Worm (Caenorhabditis elegans) whole organism, L2 larva: ENCODE results near the gene Y39B6A.42.

ENCODE experiments used
- F13H6.1 ChIP-seq: sonication (generic microtip); optimal IDR thresholded peaks from 2 replicates; lab custom pipeline; 2016; ENCODE audit warnings: missing genetic modification characterization, missing compliant biosample characterization
- R02D3.7 ChIP-seq: fragments of 150-350 bp; optimal IDR thresholded peaks from 2 replicates; lab custom pipeline; 2014; ENCODE audit warnings: missing biosample characterization, missing genetic modification characterization
- Y55F3AM.14 ChIP-seq: fragments of 200-800 bp; sonication (Bioruptor generic); optimal IDR thresholded peaks from 2 replicates; lab custom pipeline; 2018; ENCODE audit warnings: mild to moderate bottlenecking, missing genetic modification characterization, missing compliant biosample characterization
- alr-1 ChIP-seq: fragments of 150-350 bp; optimal IDR thresholded peaks from 2 replicates; lab custom pipeline; 2014; ENCODE audit warnings: missing biosample characterization, missing genetic modification characterization
- ama-1 ChIP-seq: fragments of 150-350 bp; optimal IDR thresholded peaks from 2 replicates; lab custom pipeline; 2018; ENCODE audit warnings: inconsistent platforms
- blmp-1 ChIP-seq: sonication (generic microtip); optimal IDR thresholded peaks from 2 replicates; lab custom pipeline; 2017; ENCODE audit warnings: missing genetic modification characterization, mild to moderate bottlenecking, missing compliant biosample characterization, antibody characterized with exemption, moderate library complexity; ENCODE audit not compliant: insufficient read depth
- ceh-16 ChIP-seq: fragments of 150-350 bp; optimal IDR thresholded peaks from 2 replicates; lab custom pipeline; 2014; ENCODE audit warnings: missing biosample characterization, missing genetic modification characterization
- ceh-82 ChIP-seq: fragments of 150-350 bp; optimal IDR thresholded peaks from 2 replicates; lab custom pipeline; 2014; ENCODE audit warnings: missing biosample characterization, missing genetic modification characterization
- crh-2 ChIP-seq: sonication (generic microtip); optimal IDR thresholded peaks from 2 replicates; lab custom pipeline; 2017; ENCODE audit warnings: missing biosample characterization, missing genetic modification characterization
- dmd-4 ChIP-seq: sonication (generic microtip); optimal IDR thresholded peaks from 2 replicates; lab custom pipeline; 2017; ENCODE audit warnings: missing biosample characterization, missing genetic modification characterization
- elt-1 ChIP-seq: fragments of 150-350 bp; optimal IDR thresholded peaks from 2 replicates; lab custom pipeline; 2014; ENCODE audit warnings: missing biosample characterization, missing genetic modification characterization
- elt-3 ChIP-seq: sonication (generic microtip); optimal IDR thresholded peaks from 2 replicates; lab custom pipeline; 2017; ENCODE audit warnings: missing biosample characterization, missing genetic modification characterization
- fos-1 ChIP-seq: fragments of 150-350 bp; optimal IDR thresholded peaks from 2 replicates; lab custom pipeline; 2014; ENCODE audit warnings: missing biosample characterization, missing genetic modification characterization
- gmeb-1 ChIP-seq: fragments of 150-350 bp; optimal IDR thresholded peaks from 2 replicates; lab custom pipeline; 2014; ENCODE audit warnings: missing biosample characterization, missing genetic modification characterization
- lin-11 ChIP-seq: fragments of 150-350 bp; sonication (generic microtip); optimal IDR thresholded peaks from 2 replicates; lab custom pipeline; 2014; ENCODE audit warnings: missing biosample characterization, missing genetic modification characterization, inconsistent platforms, mixed read lengths
- lin-13 ChIP-seq: fragments of 150-350 bp; optimal IDR thresholded peaks from 2 replicates; lab custom pipeline; 2014; ENCODE audit warnings: missing biosample characterization, missing genetic modification reagents, missing genetic modification characterization
- lin-39 ChIP-seq: fragments of 150-350 bp; optimal IDR thresholded peaks from 2 replicates; lab custom pipeline; 2014; ENCODE audit warnings: missing biosample characterization, missing genetic modification reagents, missing genetic modification characterization
- lsy-2 ChIP-seq, 2 experiments: fragments of 150-350 bp in 1 of 2; sonication (generic microtip) in 1 of 2; optimal IDR thresholded peaks; 2 replicates each; lab custom pipeline; 2014 to 2017; ENCODE audit warnings: missing biosample characterization in 2 of 2, missing genetic modification characterization in 2 of 2
- mab-5 ChIP-seq: fragments of 150-350 bp; optimal IDR thresholded peaks from 2 replicates; lab custom pipeline; 2014; ENCODE audit warnings: missing biosample characterization, missing genetic modification characterization
- mbf-1 ChIP-seq: sonication (generic microtip); optimal IDR thresholded peaks from 2 replicates; lab custom pipeline; 2017; ENCODE audit warnings: missing biosample characterization, missing genetic modification characterization
- mdl-1 ChIP-seq, 2 experiments: fragments of 150-350 bp in 1 of 2; sonication (generic microtip) in 1 of 2; optimal IDR thresholded peaks; 2 replicates each; lab custom pipeline; 2017; ENCODE audit warnings: missing biosample characterization in 2 of 2, missing genetic modification characterization in 2 of 2
- nhr-10 ChIP-seq: sonication (generic microtip); optimal IDR thresholded peaks from 2 replicates; lab custom pipeline; 2017; ENCODE audit warnings: missing biosample characterization, missing genetic modification characterization
- nhr-11 ChIP-seq: fragments of 150-350 bp; optimal IDR thresholded peaks from 2 replicates; lab custom pipeline; 2014; ENCODE audit warnings: missing biosample characterization, missing genetic modification characterization
- nhr-12 ChIP-seq: fragments of 150-350 bp; optimal IDR thresholded peaks from 2 replicates; lab custom pipeline; 2014; ENCODE audit warnings: missing biosample characterization, missing genetic modification characterization
- nhr-129 ChIP-seq: fragments of 150-350 bp; optimal IDR thresholded peaks from 2 replicates; lab custom pipeline; 2014; ENCODE audit warnings: missing biosample characterization, missing genetic modification characterization
- nhr-21 ChIP-seq: fragments of 150-350 bp; optimal IDR thresholded peaks from 2 replicates; lab custom pipeline; 2014; ENCODE audit warnings: missing biosample characterization, missing genetic modification characterization
- nhr-23 ChIP-seq: fragments of 150-350 bp; optimal IDR thresholded peaks from 2 replicates; lab custom pipeline; 2014; ENCODE audit warnings: missing biosample characterization, missing genetic modification reagents, missing genetic modification characterization
- nhr-237 ChIP-seq: fragments of 150-350 bp; optimal IDR thresholded peaks from 2 replicates; lab custom pipeline; 2014; ENCODE audit warnings: missing biosample characterization, missing genetic modification characterization
- nhr-25 ChIP-seq: fragments of 150-350 bp; sonication (generic microtip); optimal IDR thresholded peaks from 3 replicates; lab custom pipeline; 2014; ENCODE audit warnings: missing biosample characterization, missing genetic modification characterization
- nhr-6 ChIP-seq: fragments of 150-350 bp; optimal IDR thresholded peaks from 2 replicates; lab custom pipeline; 2014; ENCODE audit warnings: missing biosample characterization, missing genetic modification characterization
- nhr-77 ChIP-seq: fragments of 150-350 bp; optimal IDR thresholded peaks from 2 replicates; lab custom pipeline; 2014; ENCODE audit warnings: missing biosample characterization, missing genetic modification characterization
- peb-1 ChIP-seq: fragments of 150-350 bp; optimal IDR thresholded peaks from 2 replicates; lab custom pipeline; 2014; ENCODE audit warnings: missing biosample characterization, missing genetic modification characterization
- sem-4 ChIP-seq: fragments of 150-350 bp; optimal IDR thresholded peaks from 2 replicates; lab custom pipeline; 2014; ENCODE audit warnings: missing biosample characterization, missing genetic modification reagents, missing genetic modification characterization
- skn-1 ChIP-seq: sonication (generic microtip); optimal IDR thresholded peaks from 2 replicates; lab custom pipeline; 2017; ENCODE audit warnings: missing biosample characterization, missing genetic modification characterization
- sma-3 ChIP-seq: sonication (generic microtip); optimal IDR thresholded peaks from 2 replicates; lab custom pipeline; 2016; ENCODE audit warnings: missing genetic modification reagents, missing genetic modification characterization, missing compliant biosample characterization
- sma-9 ChIP-seq, 2 experiments: fragments of 150-350 bp in 1 of 2; sonication (generic microtip) in 1 of 2; optimal IDR thresholded peaks; 2 replicates each; lab custom pipeline; 2014 to 2016; ENCODE audit warnings: missing genetic modification characterization in 2 of 2, mild to moderate bottlenecking in 1 of 2, missing biosample characterization in 1 of 2, missing compliant biosample characterization in 1 of 2, missing genetic modification reagents in 1 of 2, moderate library complexity in 1 of 2
- snpc-4 ChIP-seq: fragments of 150-350 bp; optimal IDR thresholded peaks from 2 replicates; lab custom pipeline; 2014; ENCODE audit warnings: missing biosample characterization, missing genetic modification characterization
- unc-39 ChIP-seq: fragments of 150-350 bp; optimal IDR thresholded peaks from 2 replicates; lab custom pipeline; 2014; ENCODE audit warnings: missing biosample characterization, missing genetic modification characterization
- unc-55 ChIP-seq: fragments of 150-350 bp; sonication (generic microtip); optimal IDR thresholded peaks from 3 replicates; lab custom pipeline; 2014; ENCODE audit warnings: missing biosample characterization, missing genetic modification reagents, missing genetic modification characterization
- unc-62 ChIP-seq: fragments of 150-350 bp; optimal IDR thresholded peaks from 2 replicates; lab custom pipeline; 2014; ENCODE audit warnings: missing biosample characterization, missing genetic modification reagents, missing genetic modification characterization
- zag-1 ChIP-seq: fragments of 150-350 bp; optimal IDR thresholded peaks from 2 replicates; lab custom pipeline; 2014; ENCODE audit warnings: missing biosample characterization, missing genetic modification characterization
- ztf-11 ChIP-seq: sonication (generic microtip); optimal IDR thresholded peaks from 2 replicates; lab custom pipeline; 2017; ENCODE audit warnings: missing biosample characterization, missing genetic modification characterization
- ztf-4 ChIP-seq: fragments of 150-350 bp; optimal IDR thresholded peaks from 2 replicates; lab custom pipeline; 2014; ENCODE audit warnings: missing biosample characterization, missing genetic modification characterization

Y39B6A.42 gene

ce11 chrV:18978301-18978700, 8.9 kb upstream of the Y39B6A.42 start:
- TF ChIP-seq mbf-1 (no peak), ztf-11 (tag; lab: Kevin White, UChicago) (no peak), crh-2 (tag; lab: Kevin White, UChicago) (no peak), unc-39 (tag; lab: Kevin White, UChicago) (no peak), fos-1 (tag; lab: Kevin White, UChicago) (peak; percentile 61), snpc-4 (tag; lab: Kevin White, UChicago) (no peak), zag-1 (no peak), nhr-77 (tag; lab: Kevin White, UChicago) (no peak)

ce11 chrV:18977876-18978275, 8.4 kb upstream of the Y39B6A.42 start, which contains the start of gene Y39B6A.41:
TSS of gene Y39B6A.41 (minus strand) at chrV:18977976.
- no peak for TF ChIP-seq blmp-1 (tag; lab: Kevin White, UChicago)
- no peak for TF ChIP-seq fos-1 (tag; lab: Kevin White, UChicago)
- TF ChIP-seq nhr-77 (tag; lab: Kevin White, UChicago): no peak
- no peak for TF ChIP-seq Y55F3AM.14 (GFP tag; lab: Kevin White, UChicago)
- no peak for TF ChIP-seq elt-3 (tag; lab: Kevin White, UChicago)
- TF ChIP-seq mab-5 (tag; lab: Kevin White, UChicago): no peak
- no peak for TF ChIP-seq ceh-82 (tag; lab: Kevin White, UChicago)
- no peak for TF ChIP-seq mdl-1 (tag; optimal IDR thresholded peaks at IDR 0.05; lab: Kevin White, UChicago)
- TF ChIP-seq mbf-1: no peak

- no peak for TF ChIP-seq ztf-4 (tag; lab: Kevin White, UChicago)
- TF ChIP-seq skn-1 (tag; lab: Kevin White, UChicago): no peak
- peak; percentile 29 for TF ChIP-seq fos-1 (tag; lab: Kevin White, UChicago)
- TF ChIP-seq mbf-1: no peak
- TF ChIP-seq elt-3 (tag; lab: Kevin White, UChicago): no peak
- no peak for TF ChIP-seq Y55F3AM.14 (GFP tag; lab: Kevin White, UChicago)
- no peak for TF ChIP-seq nhr-6
These were observed 7.1 kb upstream of the Y39B6A.42 start for ce11 chrV:18976539-18976938.

- TF ChIP-seq ceh-82 (tag; lab: Kevin White, UChicago) (peak; percentile 93), ama-1 (lab: Kevin White, UChicago) (no peak), mbf-1 (peak; percentile 19), blmp-1 (tag; lab: Kevin White, UChicago) (peak; percentile 67), lin-13 (GFP tag; lab: Kevin White, UChicago) (peak; percentile 99), unc-62 (GFP tag; lab: Kevin White, UChicago) (no peak), lin-39 (tag; lab: Kevin White, UChicago) (no peak), nhr-129 (tag; lab: Kevin White, UChicago) (peak; percentile 96), nhr-12 (tag; lab: Kevin White, UChicago) (no peak), nhr-77 (tag; lab: Kevin White, UChicago) (peak; percentile 90), F13H6.1 (tag; lab: Kevin White, UChicago) (peak; percentile 88), dmd-4 (tag; lab: Kevin White, UChicago) (no peak), elt-3 (tag; lab: Kevin White, UChicago) (no peak), unc-55 (GFP tag; lab: Kevin White, UChicago) (peak; percentile 99), unc-39 (tag; lab: Kevin White, UChicago) (peak; percentile 85), mab-5 (tag; lab: Kevin White, UChicago) (peak; percentile 92), nhr-25 (tag; lab: Kevin White, UChicago) (peak; percentile 96), skn-1 (tag; lab: Kevin White, UChicago) (peak; percentile 57), zag-1 (peak; percentile 90), Y55F3AM.14 (GFP tag; lab: Kevin White, UChicago) (peak; percentile 93), nhr-11 (no peak), R02D3.7 (tag; lab: Kevin White, UChicago) (peak; percentile 79), peb-1 (tag; lab: Kevin White, UChicago) (no peak), snpc-4 (tag; lab: Kevin White, UChicago) (peak; percentile 83), crh-2 (tag; lab: Kevin White, UChicago) (peak; percentile 97), ztf-4 (tag; lab: Kevin White, UChicago) (peak; percentile 81), elt-1 (tag; lab: Kevin White, UChicago) (no peak), ceh-16 (tag; lab: Kevin White, UChicago) (peak; percentile 55), nhr-10 (peak; percentile 87), nhr-237 (tag; lab: Kevin White, UChicago) (peak; percentile 86), ztf-11 (tag; lab: Kevin White, UChicago) (no peak), sma-3 (peak; percentile 91), gmeb-1 (tag; lab: Kevin White, UChicago) (peak; percentile 99), sem-4 (tag; lab: Kevin White, UChicago) (peak; percentile 94), lin-11 (tag; lab: Kevin White, UChicago) (peak; percentile 93), fos-1 (tag; lab: Kevin White, UChicago) (peak; percentile 90), nhr-21 (tag; lab: Kevin White, UChicago) (peak; percentile 94), alr-1 (tag; lab: Kevin White, UChicago) (no peak), lsy-2 (tag; optimal IDR thresholded peaks at IDR 0.05; lab: Kevin White, UChicago) (peak; percentile 94 to 97), nhr-6 (peak; percentile 91), nhr-23 (tag; lab: Kevin White, UChicago) (no peak), sma-9 (GFP tag; optimal IDR thresholded peaks at IDR 0.05; lab: Kevin White, UChicago) (peak; percentile 93), sma-9 (tag; optimal IDR thresholded peaks at IDR 0.05; lab: Kevin White, UChicago) (no peak)
These were observed 1.9 kb downstream of the Y39B6A.42 start, which contains the start of gene Y39B6A.43 for ce11 chrV:18967479-18968056. TSS of gene Y39B6A.43 (minus strand) at chrV:18967829.
